Worm (Caenorhabditis elegans): ENCODE results near the gene cul-6.

- TF ChIP-seq fkh-2 (tag; optimal IDR thresholded peaks at IDR 0.05) (no peak), sea-2 (GFP tag; optimal IDR thresholded peaks at IDR 0.05) (no peak), elt-3 (tag; optimal IDR thresholded peaks at IDR 0.05) (no peak), nhr-76 (tag; optimal IDR thresholded peaks at IDR 0.05) (no peak), ztf-11 (tag; optimal IDR thresholded peaks at IDR 0.05) (no peak), tbx-2 (tag; optimal IDR thresholded peaks at IDR 0.05) (no peak)
Measured at ce11 chrIV:12616943-12617689, 26.9 kb upstream of the cul-6 start.

Measured in whole organism, L3 larva.